Worm (Caenorhabditis elegans): ENCODE results near the gene smf-3.
"Not testable (repeated sequence)": the region's sequence is repeated elsewhere in the genome, so short reads cannot be mapped to it uniquely, and the experiment has no call there.

Gene smf-3

DNA sequence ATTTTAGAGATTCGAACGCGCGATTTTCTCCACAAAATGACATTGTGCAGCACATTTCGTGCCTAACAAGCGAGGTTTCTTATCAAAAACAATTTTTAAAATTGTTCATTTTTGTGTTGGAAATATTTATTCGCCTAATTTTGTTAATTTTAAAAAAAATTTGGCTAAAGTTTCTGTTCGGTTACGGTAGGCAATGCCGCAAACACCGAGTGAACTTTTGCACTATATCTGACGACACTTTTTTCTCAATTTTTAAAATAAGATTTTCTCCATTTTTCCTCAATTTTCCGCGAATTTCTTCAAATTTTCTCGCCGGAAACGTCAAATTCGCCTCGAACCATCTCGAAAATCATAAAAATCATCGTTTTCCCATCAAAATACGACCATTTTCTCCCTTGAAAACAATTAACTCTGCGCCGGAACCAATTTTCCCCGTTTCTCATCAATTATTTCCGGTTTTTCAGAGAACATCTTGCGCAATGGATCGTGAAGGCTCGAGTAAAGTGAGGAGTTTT is 48.0 kb downstream of the smf-3 start, which contains the start of gene Y69A2AR.1:
Gene Y69A2AR.1, plus strand, starts transcription at position 465 of the 515 bp plus-strand sequence.
- TF ChIP-seq F33H1.4 (GFP tag; IDR thresholded peaks at IDR 0.05) (no peak), ztf-3 (GFP tag; optimal IDR thresholded peaks at IDR 0.05) (no peak), lsl-1 (GFP tag; optimal IDR thresholded peaks at IDR 0.05) (peak; percentile 44), ccch-3 (GFP tag; optimal IDR thresholded peaks at IDR 0.05) (no peak), lin-54 (GFP tag; optimal IDR thresholded peaks at IDR 0.05) (no peak), bed-1 (GFP tag; IDR thresholded peaks at IDR 0.05) (no peak), Y67H2A.10 (GFP tag; conservative IDR thresholded peaks at IDR 0.05) (no peak), attf-3 (GFP tag; conservative IDR thresholded peaks at IDR 0.05) (0 out of 2 replicates have a peak, but pooled peaks have one; percentile 24), T07F8.4 (tag; optimal IDR thresholded peaks at IDR 0.05) (no peak), D2030.7 (GFP tag; IDR thresholded peaks at IDR 0.05) (0 out of 2 replicates have a peak, but pooled peaks have one; percentile 13), aptf-3 (GFP tag; IDR thresholded peaks at IDR 0.05) (no peak), ets-4 (GFP tag; optimal IDR thresholded peaks at IDR 0.05) (no peak), ceh-27 (GFP tag; optimal IDR thresholded peaks at IDR 0.05) (no peak)

DNA sequence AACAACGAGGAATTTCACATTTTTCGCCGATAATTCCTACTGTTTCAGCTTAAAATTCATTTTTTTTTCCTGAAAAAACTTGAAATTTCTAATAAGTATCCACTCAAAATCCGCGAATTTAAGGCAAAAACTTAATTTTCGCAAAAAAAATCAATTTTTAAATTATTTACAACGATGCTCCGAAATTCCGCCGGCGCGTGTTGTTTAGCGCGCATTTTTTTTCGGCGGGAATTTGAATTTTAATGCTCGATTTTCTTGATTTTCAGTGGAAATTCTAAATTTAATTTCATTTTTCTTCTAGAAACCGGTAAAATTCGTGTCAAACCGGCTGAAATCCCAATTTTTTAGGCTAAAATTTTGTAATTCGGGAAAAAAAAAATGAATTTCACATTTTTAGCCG is 49.5 kb downstream of the smf-3 start:
- TF ChIP-seq attf-3 (GFP tag; conservative IDR thresholded peaks at IDR 0.05) = peak; percentile 87
- TF ChIP-seq lin-54 (GFP tag; optimal IDR thresholded peaks at IDR 0.05) = peak; percentile 14
- TF ChIP-seq madf-6 (GFP tag; IDR thresholded peaks at IDR 0.05) = 0 out of 2 replicates have a peak, but pooled peaks have one; percentile 14

DNA sequence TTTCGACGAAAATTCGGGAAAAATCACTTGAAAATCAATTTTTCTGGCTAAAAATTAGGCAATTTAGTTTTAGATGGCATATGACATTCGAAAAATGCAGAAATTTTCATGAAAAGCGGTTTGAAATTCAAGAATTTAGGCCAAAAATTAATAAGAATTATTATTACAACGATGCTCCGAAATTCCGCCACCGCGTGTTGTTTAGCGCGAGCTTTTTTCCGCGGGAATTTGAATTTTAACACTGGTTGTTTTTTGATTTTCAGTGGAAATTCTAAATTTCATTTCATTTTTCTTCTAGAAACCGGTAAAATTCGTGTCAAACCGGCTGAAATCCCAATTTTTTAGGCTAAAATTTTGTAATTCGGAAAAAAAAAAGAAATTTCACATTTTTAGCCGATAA is 52.0 kb downstream of the smf-3 start:
- TF ChIP-seq ceh-91 (GFP tag; IDR thresholded peaks at IDR 0.05) = no peak
- peak; percentile 93 for TF ChIP-seq attf-3 (GFP tag; conservative IDR thresholded peaks at IDR 0.05)
- TF ChIP-seq lin-35 (GFP tag; optimal IDR thresholded peaks at IDR 0.05) = peak in 1 of 3 experiments; percentile 40
- TF ChIP-seq snpc-1.3 (tag; optimal IDR thresholded peaks at IDR 0.05; ENCODE audit: insufficient read depth) = no peak
- peak; percentile 52 for TF ChIP-seq lin-54 (GFP tag; optimal IDR thresholded peaks at IDR 0.05)
- TF ChIP-seq Y53F4B.3 (GFP tag; IDR thresholded peaks at IDR 0.05) = no peak
- TF ChIP-seq unc-62 (GFP tag; optimal IDR thresholded peaks at IDR 0.05) = no peak
- no peak for TF ChIP-seq ceh-79 (tag; optimal IDR thresholded peaks at IDR 0.05)
- no peak for TF ChIP-seq attf-6 (GFP tag; IDR thresholded peaks at IDR 0.05)
- TF ChIP-seq efl-1 (GFP tag; optimal IDR thresholded peaks at IDR 0.05) = peak; percentile 6
- TF ChIP-seq pbrm-1 (GFP tag; IDR thresholded peaks at IDR 0.05) = no peak

DNA sequence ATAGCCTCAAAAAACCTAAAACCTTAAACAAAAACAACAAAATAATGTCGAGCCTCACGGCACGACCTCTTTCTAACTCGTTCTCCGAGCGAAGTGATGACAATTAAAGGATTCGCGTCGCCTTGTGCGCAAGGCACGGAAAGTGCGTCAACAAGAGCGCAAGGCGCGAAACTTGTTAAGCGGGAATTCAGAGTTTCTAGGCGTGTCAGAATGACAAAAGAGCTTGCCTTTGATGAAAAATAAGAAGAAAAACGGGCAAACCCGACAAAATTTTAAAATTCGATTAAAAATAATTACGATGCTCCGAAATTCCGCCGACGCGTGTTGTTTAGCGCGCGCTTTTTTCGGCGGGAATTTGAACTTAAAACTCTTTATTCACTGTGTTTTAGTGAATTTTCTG is 52.7 kb downstream of the smf-3 start:
- TF ChIP-seq ztf-28 (GFP tag; IDR thresholded peaks at IDR 0.05) (0 out of 2 replicates have a peak, but pooled peaks have one; percentile 22), F33H1.4 (GFP tag; IDR thresholded peaks at IDR 0.05) (peak; percentile 46), madf-6 (GFP tag; IDR thresholded peaks at IDR 0.05) (peak; percentile 71), ztf-18 (tag; optimal IDR thresholded peaks at IDR 0.05) (peak; percentile 89), madf-8 (GFP tag; conservative IDR thresholded peaks at IDR 0.05) (peak; percentile 63), hsf-1 (GFP tag; IDR thresholded peaks at IDR 0.05) (peak; percentile 55; the same call in 1 of the 2 replicates), attf-3 (GFP tag; conservative IDR thresholded peaks at IDR 0.05) (peak; percentile 77), xnd-1 (tag; optimal IDR thresholded peaks at IDR 0.05) (peak; percentile 35), D2030.7 (GFP tag; IDR thresholded peaks at IDR 0.05) (0 out of 2 replicates have a peak, but pooled peaks have one; percentile 18), dox-1 (GFP tag; IDR thresholded peaks at IDR 0.05) (peak; percentile 19; the same call in 1 of the 2 replicates)

DNA sequence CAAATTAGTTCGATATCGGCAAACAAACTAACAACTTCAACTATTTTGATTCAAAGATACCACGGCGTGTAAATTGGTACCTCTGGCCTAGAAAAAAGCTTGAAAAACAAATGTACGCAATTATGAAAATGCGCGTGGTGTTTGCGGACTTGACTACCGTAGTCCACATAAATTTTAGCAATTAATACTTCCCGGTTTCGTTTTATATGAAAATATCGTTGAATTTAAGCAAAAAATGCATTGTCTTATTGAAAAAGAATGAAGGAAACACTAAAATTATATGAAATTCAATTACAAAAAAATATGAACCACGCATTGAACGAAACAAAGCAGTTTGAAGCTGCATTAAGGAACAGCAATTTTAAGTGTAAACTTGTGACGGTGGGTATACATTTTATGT is 56.2 kb downstream of the smf-3 start, which contains the start of gene gpx-4:
Gene gpx-4, minus strand, starts transcription at position 101 of the 400 bp plus-strand sequence.
- TF ChIP-seq lsl-1 (GFP tag; optimal IDR thresholded peaks at IDR 0.05); lin-26 (GFP tag; IDR thresholded peaks at IDR 0.05); hrde-1 (tag; optimal IDR thresholded peaks at IDR 0.05; ENCODE audit: borderline replicate concordance): not testable (repeated sequence)
